Worm (Caenorhabditis elegans): ENCODE measurements around the gene F22F7.7.

Gene F22F7.7

ce11 chrV:2118574-2118973 lies 21.3 kb downstream of the F22F7.7 start, which contains the start of gene bgnt-1.2:
TSS of gene bgnt-1.2 (minus strand) at chrV:2118674.
- TF ChIP-seq unc-130 (tag; optimal IDR thresholded peaks at IDR 0.05) (no peak), hlh-4 (tag; optimal IDR thresholded peaks at IDR 0.05) (no peak), lsy-2 (tag; optimal IDR thresholded peaks at IDR 0.05) (no peak), nhr-19 (GFP tag; conservative IDR thresholded peaks at IDR 0.05) (no peak), egl-13 (tag; optimal IDR thresholded peaks at IDR 0.05) (no peak), aly-2 (tag; optimal IDR thresholded peaks at IDR 0.05) (no peak), ztf-4 (tag; optimal IDR thresholded peaks at IDR 0.05) (no peak), ztf-11 (tag; optimal IDR thresholded peaks at IDR 0.05) (no peak), pag-3 (tag; optimal IDR thresholded peaks at IDR 0.05; ENCODE audit: borderline replicate concordance, insufficient read depth) (no peak), fkh-4 (tag; optimal IDR thresholded peaks at IDR 0.05; ENCODE audit: borderline replicate concordance) (no peak), nhr-77 (tag; optimal IDR thresholded peaks at IDR 0.05) (no peak), efl-3 (GFP tag; optimal IDR thresholded peaks at IDR 0.05) (no peak), unc-30 (tag; optimal IDR thresholded peaks at IDR 0.05) (no peak), dpl-1 (GFP tag; optimal IDR thresholded peaks at IDR 0.05) (no peak), lin-35 (GFP tag; optimal IDR thresholded peaks at IDR 0.05) (no peak)

- TF ChIP-seq efl-1 (optimal IDR thresholded peaks at IDR 0.05) (no peak), efl-1 (GFP tag; optimal IDR thresholded peaks at IDR 0.05 in 1 of 2) (peak in 1 of 2 experiments; percentile 66), blmp-1 (tag; optimal IDR thresholded peaks at IDR 0.05) (peak; percentile 34), isw-1 (GFP tag; IDR thresholded peaks at IDR 0.05) (no peak)
Observed at ce11 chrV:2110368-2110767, 29.5 kb downstream of the F22F7.7 start, which contains the start of gene F22F7.3. TSS of gene F22F7.3 (plus strand) at chrV:2110668.

- TF ChIP-seq rnt-1 (tag; optimal IDR thresholded peaks at IDR 0.05) = peak; percentile 5
- no peak for TF ChIP-seq unc-98 (GFP tag; IDR thresholded peaks at IDR 0.05)
- peak; percentile 11 for TF ChIP-seq vab-15 (tag; optimal IDR thresholded peaks at IDR 0.05)
- peak; percentile 41 for TF ChIP-seq lin-15B (tag; optimal IDR thresholded peaks at IDR 0.05)
- TF ChIP-seq nhr-20 (tag; optimal IDR thresholded peaks at IDR 0.05) = peak; percentile 42
- TF ChIP-seq nhr-85 (tag) = peak; percentile 47
- TF ChIP-seq lsy-2 (tag; optimal IDR thresholded peaks at IDR 0.05) = no peak
- TF ChIP-seq lin-13 (GFP tag; optimal IDR thresholded peaks at IDR 0.05) = peak; percentile 13
- TF ChIP-seq xbp-1 (tag; optimal IDR thresholded peaks at IDR 0.05) = peak; percentile 26
- TF ChIP-seq lin-35 (GFP tag; optimal IDR thresholded peaks at IDR 0.05) = peak; percentile 48 to 66
- no peak for TF ChIP-seq aly-2 (tag; optimal IDR thresholded peaks at IDR 0.05)
- TF ChIP-seq nhr-71 (tag; optimal IDR thresholded peaks at IDR 0.05) = no peak
- no peak for TF ChIP-seq sup-37 (GFP tag; optimal IDR thresholded peaks at IDR 0.05)
- peak; percentile 11 for TF ChIP-seq skn-1 (tag; optimal IDR thresholded peaks at IDR 0.05)
- peak; percentile 15 for TF ChIP-seq nhr-77 (tag; optimal IDR thresholded peaks at IDR 0.05)
- peak; percentile 16 for TF ChIP-seq blmp-1 (tag; optimal IDR thresholded peaks at IDR 0.05)
- peak; percentile 59 to 70 for TF ChIP-seq efl-1 (optimal IDR thresholded peaks at IDR 0.05)
- TF ChIP-seq efl-1 (GFP tag; optimal IDR thresholded peaks at IDR 0.05 in 1 of 2) = peak; percentile 54 to 85
- peak; percentile 9 to 69 (median 29) for TF ChIP-seq dpl-1 (GFP tag; optimal IDR thresholded peaks at IDR 0.05)
- peak in 1 of 3 experiments; percentile 46 for TF ChIP-seq ceh-82 (tag; optimal IDR thresholded peaks at IDR 0.05)
- TF ChIP-seq C16A3.4 (tag; optimal IDR thresholded peaks at IDR 0.05) = peak; percentile 30
Observed at ce11 chrV:2109295-2109694, 30.5 kb downstream of the F22F7.7 start, which contains the start of gene ckb-4. TSS of gene ckb-4 (minus strand) at chrV:2109434.

- TF ChIP-seq nhr-19 (GFP tag; conservative IDR thresholded peaks at IDR 0.05) = no peak
- TF ChIP-seq pqm-1 (tag; optimal IDR thresholded peaks at IDR 0.05) = no peak
- no peak for TF ChIP-seq sptf-1 (tag; optimal IDR thresholded peaks at IDR 0.05)
- no peak for TF ChIP-seq mep-1 (tag; optimal IDR thresholded peaks at IDR 0.05)
- TF ChIP-seq lin-15B (tag; optimal IDR thresholded peaks at IDR 0.05) = no peak
- TF ChIP-seq tbx-2 (tag; optimal IDR thresholded peaks at IDR 0.05) = no peak
- no peak for TF ChIP-seq nhr-84 (tag; optimal IDR thresholded peaks at IDR 0.05)
- TF ChIP-seq dsc-1 (tag; optimal IDR thresholded peaks at IDR 0.05) = no peak
- TF ChIP-seq jun-1 (tag; optimal IDR thresholded peaks at IDR 0.05) = no peak
- TF ChIP-seq fos-1 (tag; optimal IDR thresholded peaks at IDR 0.05) = no peak
- TF ChIP-seq nhr-76 (tag; optimal IDR thresholded peaks at IDR 0.05) = no peak
- TF ChIP-seq rnt-1 (tag; optimal IDR thresholded peaks at IDR 0.05) = no peak
Observed at ce11 chrV:2105976-2106375, 33.9 kb downstream of the F22F7.7 start, which contains the start of gene F22F7.4. TSS of gene F22F7.4 (minus strand) at chrV:2106076.

Measured in whole organism, L1 larva.